Fruit fly (Drosophila melanogaster) whole organism: ENCODE data around the gene CG14687.

Source experiments
- CG8478 ChIP-seq: fragments of >200 bp; optimal IDR thresholded peaks from 2 replicates; lab custom pipeline; 2018; ENCODE audit warnings: inconsistent platforms
- Dll ChIP-seq: fragments of >200 bp; optimal IDR thresholded peaks from 2 replicates; lab custom pipeline; 2017
- EcR ChIP-seq, 2 experiments: fragments of >200 bp; optimal IDR thresholded peaks; 2 replicates each; lab custom pipeline; 2017; ENCODE audit warnings: missing biosample characterization in 2 of 2, missing genetic modification characterization in 2 of 2, missing genetic modification reagents in 2 of 2
- pan ChIP-seq: fragments of >200 bp; optimal IDR thresholded peaks from 2 replicates; lab custom pipeline; 2017
- psq ChIP-seq: fragments of >200 bp; optimal IDR thresholded peaks from 2 replicates; lab custom pipeline; 2017
- usp ChIP-seq: fragments of >200 bp; optimal IDR thresholded peaks from 2 replicates; lab custom pipeline; 2017; ENCODE audit warnings: missing biosample characterization, missing genetic modification characterization, mixed read lengths

- TF ChIP-seq usp (GFP tag; lab: Kevin White, UChicago) (no peak), CG8478 (lab: Kevin White, UChicago) (no peak), psq (no peak), pan (lab: Kevin White, UChicago) (no peak), Dll (lab: Kevin White, UChicago) (no peak), EcR (GFP tag; optimal IDR thresholded peaks at IDR 0.05; lab: Kevin White, UChicago) (no peak)
Observed at dm6 chr3R:10747650-10748049, 45.1 kb upstream of the CG14687 start.
